Fruit fly (Drosophila melanogaster) whole organism, embryonic: ENCODE data around the gene Naam.

ENCODE experiments used
- Atf6 ChIP-seq: fragments of 200-800 bp; sonication (Bioruptor generic); IDR thresholded peaks from 2 replicates; pipeline ENCODE4 v1.3.6; 2022; ENCODE audit warnings: missing biosample characterization, missing genetic modification characterization
- B-H1 ChIP-seq: fragments of 200-800 bp; sonication (Bioruptor generic); IDR thresholded peaks from 3 replicates; pipeline ENCODE4 v1.3.6; 2022; ENCODE audit warnings: missing biosample characterization, missing genetic modification characterization
- BEAF-32 ChIP-seq: fragments of 200-800 bp; sonication (Bioruptor generic); optimal IDR thresholded peaks from 3 replicates; lab custom pipeline; 2017; ENCODE audit warnings: missing biosample characterization, missing genetic modification characterization, mild to moderate bottlenecking, moderate library complexity, missing genetic modification reagents
- CG11398 ChIP-seq: fragments of 200-800 bp; sonication (Bioruptor generic); optimal IDR thresholded peaks from 2 replicates; lab custom pipeline; 2016; ENCODE audit warnings: missing biosample characterization, missing genetic modification characterization
- CG13624 ChIP-seq: fragments of 200-800 bp; sonication (Bioruptor generic); optimal IDR thresholded peaks from 2 replicates; lab custom pipeline; 2016; ENCODE audit warnings: missing biosample characterization, missing genetic modification characterization
- CG13894 ChIP-seq: fragments of 200-800 bp; sonication (Bioruptor generic); optimal IDR thresholded peaks from 3 replicates; lab custom pipeline; 2018; ENCODE audit warnings: missing biosample characterization, mild to moderate bottlenecking, missing genetic modification characterization, moderate library complexity
- CG14014 ChIP-seq: fragments of 200-800 bp; sonication (Bioruptor generic); IDR thresholded peaks from 2 replicates; pipeline ENCODE4 v1.3.6; 2022; ENCODE audit warnings: missing biosample characterization, missing genetic modification characterization
- CG14441 ChIP-seq: fragments of 200-800 bp; sonication (Bioruptor generic); IDR thresholded peaks from 2 replicates; pipeline ENCODE4 v1.3.6; 2022; ENCODE audit warnings: missing biosample characterization, missing genetic modification characterization
- CG14965 ChIP-seq: fragments of 200-800 bp; sonication (Bioruptor generic); optimal IDR thresholded peaks from 2 replicates; lab custom pipeline; 2016; ENCODE audit warnings: missing biosample characterization, missing genetic modification characterization, borderline replicate concordance
- CG16863 ChIP-seq: fragments of 200-800 bp; sonication (Bioruptor generic); optimal IDR thresholded peaks from 3 replicates; lab custom pipeline; 2016; ENCODE audit warnings: missing biosample characterization, missing genetic modification characterization
- CG2116 ChIP-seq: fragments of 200-800 bp; sonication (Bioruptor generic); optimal IDR thresholded peaks from 3 replicates; lab custom pipeline; 2018; ENCODE audit warnings: missing biosample characterization, mild to moderate bottlenecking, missing genetic modification characterization
- CG31441 ChIP-seq: fragments of 200-800 bp; sonication (Bioruptor generic); IDR thresholded peaks from 2 replicates; pipeline ENCODE4 v1.3.6; 2022; ENCODE audit warnings: missing biosample characterization, missing genetic modification characterization
- CG34422 ChIP-seq: fragments of 200-800 bp; sonication (Bioruptor generic); IDR thresholded peaks from 3 replicates; pipeline ENCODE4 v1.3.6; 2022; ENCODE audit warnings: missing biosample characterization, missing genetic modification characterization
- CG9609 ChIP-seq: fragments of 200-800 bp; sonication (Bioruptor generic); optimal IDR thresholded peaks from 3 replicates; lab custom pipeline; 2016; ENCODE audit warnings: missing biosample characterization, missing genetic modification characterization
- CG9817 ChIP-seq: fragments of 200-800 bp; sonication (Bioruptor generic); optimal IDR thresholded peaks from 2 replicates; lab custom pipeline; 2018; ENCODE audit warnings: missing biosample characterization, mild to moderate bottlenecking, missing genetic modification characterization, moderate library complexity
- CHES-1-like ChIP-seq: fragments of 200-800 bp; sonication (Bioruptor generic); optimal IDR thresholded peaks from 2 replicates; lab custom pipeline; 2016; ENCODE audit warnings: missing biosample characterization, missing genetic modification characterization
- D19B ChIP-seq: fragments of 200-800 bp; sonication (Bioruptor generic); optimal IDR thresholded peaks from 2 replicates; lab custom pipeline; 2017; ENCODE audit warnings: missing biosample characterization, mild to moderate bottlenecking, missing genetic modification characterization
- Dll ChIP-seq: fragments of 200-800 bp; sonication (Bioruptor generic); IDR thresholded peaks from 4 replicates; pipeline ENCODE4 v1.3.6; 2022; ENCODE audit warnings: missing biosample characterization, missing genetic modification characterization; ENCODE audit not compliant: partially characterized antibody
- Doc3 ChIP-seq: fragments of 200-800 bp; sonication (Bioruptor generic); IDR thresholded peaks from 3 replicates; pipeline ENCODE4 v1.3.6; 2022; ENCODE audit warnings: missing biosample characterization, missing genetic modification characterization; ENCODE audit not compliant: partially characterized antibody
- Ets65A ChIP-seq: fragments of 200-800 bp; sonication (Bioruptor generic); peaks from one replicate; lab custom pipeline; 2016; ENCODE audit warnings: missing biosample characterization, missing genetic modification characterization
- Fer3 ChIP-seq: fragments of 200-800 bp; sonication (Bioruptor generic); optimal IDR thresholded peaks from 2 replicates; lab custom pipeline; 2018; ENCODE audit warnings: missing biosample characterization, mild to moderate bottlenecking, missing genetic modification characterization, moderate library complexity
- HLH4C ChIP-seq: fragments of 200-800 bp; sonication (Bioruptor generic); IDR thresholded peaks from 3 replicates; pipeline ENCODE4 v1.3.6; 2022; ENCODE audit warnings: missing biosample characterization, missing genetic modification characterization; ENCODE audit not compliant: partially characterized antibody
- Hand ChIP-seq: fragments of 200-800 bp; sonication (Bioruptor generic); optimal IDR thresholded peaks from 2 replicates; lab custom pipeline; 2017; ENCODE audit warnings: mild to moderate bottlenecking, missing biosample characterization, missing genetic modification reagents, missing genetic modification characterization
- Mrtf ChIP-seq: fragments of 200-800 bp; sonication (Bioruptor generic); IDR thresholded peaks from 3 replicates; pipeline ENCODE4 v1.3.6; 2022; ENCODE audit warnings: missing biosample characterization, missing genetic modification characterization
- Poxn ChIP-seq: fragments of 200-800 bp; sonication (Bioruptor generic); IDR thresholded peaks from 2 replicates; pipeline ENCODE4 v1.3.6; 2022; ENCODE audit warnings: missing biosample characterization, missing genetic modification characterization
- Ptx1 ChIP-seq: fragments of 200-800 bp; sonication (Bioruptor generic); IDR thresholded peaks from 2 replicates; pipeline ENCODE4 v1.3.6; 2022; ENCODE audit warnings: missing biosample characterization, missing genetic modification characterization
- Rfx ChIP-seq: fragments of 200-800 bp; sonication (Bioruptor generic); IDR thresholded peaks from 2 replicates; pipeline ENCODE4 v1.3.6; 2022; ENCODE audit warnings: missing biosample characterization, missing genetic modification characterization
- Scr ChIP-seq: fragments of 200-800 bp; sonication (Bioruptor generic); IDR thresholded peaks from 2 replicates; pipeline ENCODE4 v1.3.6; 2022; ENCODE audit warnings: missing biosample characterization, missing genetic modification characterization; ENCODE audit not compliant: partially characterized antibody
- Side ChIP-seq: fragments of 200-800 bp; sonication (Bioruptor generic); optimal IDR thresholded peaks from 2 replicates; lab custom pipeline; 2016; ENCODE audit warnings: missing biosample characterization, missing genetic modification characterization
- Sry-δ ChIP-seq: fragments of 200-800 bp; sonication (Bioruptor generic); optimal IDR thresholded peaks from 2 replicates; lab custom pipeline; 2016; ENCODE audit warnings: missing biosample characterization, missing genetic modification characterization
- ci ChIP-seq: fragments of 200-800 bp; sonication (Bioruptor generic); IDR thresholded peaks from 3 replicates; pipeline ENCODE4 v1.3.6; 2022; ENCODE audit warnings: missing biosample characterization, missing genetic modification characterization
- ems ChIP-seq: fragments of 200-800 bp; sonication (Bioruptor generic); optimal IDR thresholded peaks from 3 replicates; lab custom pipeline; 2016; ENCODE audit warnings: missing biosample characterization, missing genetic modification characterization
- fd64A ChIP-seq: fragments of 200-800 bp; sonication (Bioruptor generic); optimal IDR thresholded peaks from 3 replicates; lab custom pipeline; 2018; ENCODE audit warnings: missing biosample characterization, mild to moderate bottlenecking, missing genetic modification characterization
- fd96Cb ChIP-seq: fragments of 200-800 bp; sonication (Bioruptor generic); optimal IDR thresholded peaks from 2 replicates; lab custom pipeline; 2018; ENCODE audit warnings: missing biosample characterization, mild to moderate bottlenecking, missing genetic modification characterization, moderate library complexity
- gsb ChIP-seq: fragments of 200-800 bp; sonication (Bioruptor generic); IDR thresholded peaks from 2 replicates; pipeline ENCODE4 v1.3.6; 2022; ENCODE audit warnings: missing biosample characterization, missing genetic modification characterization
- gsb-n ChIP-seq: fragments of 200-800 bp; sonication (Bioruptor generic); optimal IDR thresholded peaks from 3 replicates; lab custom pipeline; 2018; ENCODE audit warnings: missing biosample characterization, mild to moderate bottlenecking, missing genetic modification characterization
- inv ChIP-seq: fragments of 200-800 bp; sonication (Bioruptor generic); IDR thresholded peaks from 2 replicates; pipeline ENCODE4 v1.3.6; 2022; ENCODE audit warnings: missing biosample characterization, missing genetic modification characterization; ENCODE audit not compliant: partially characterized antibody
- lola ChIP-seq, 3 experiments: fragments of >200 bp in 2 of 3; fragments of 200-800 bp in 1 of 3; sonication (Bioruptor generic) in 1 of 3; optimal IDR thresholded peaks; 2 replicates each; lab custom pipeline; 2017 to 2019; ENCODE audit warnings: missing biosample characterization in 3 of 3, missing genetic modification characterization in 3 of 3, mild to moderate bottlenecking in 1 of 3, moderate library complexity in 1 of 3
- odd ChIP-seq: fragments of 200-800 bp; sonication (Bioruptor generic); optimal IDR thresholded peaks from 2 replicates; lab custom pipeline; 2017; ENCODE audit warnings: missing biosample characterization, mild to moderate bottlenecking, missing genetic modification characterization
- org-1 ChIP-seq: fragments of 200-800 bp; sonication (Bioruptor generic); optimal IDR thresholded peaks from 2 replicates; lab custom pipeline; 2017; ENCODE audit warnings: missing biosample characterization, missing genetic modification characterization
- pho ChIP-seq: fragments of 200-800 bp; sonication (Bioruptor generic); optimal IDR thresholded peaks from 2 replicates; lab custom pipeline; 2016; ENCODE audit warnings: missing biosample characterization, missing genetic modification characterization
- pum ChIP-seq: fragments of 200-800 bp; sonication (Bioruptor generic); optimal IDR thresholded peaks from 2 replicates; lab custom pipeline; 2016; ENCODE audit warnings: missing biosample characterization, missing genetic modification characterization
- pzg ChIP-seq: fragments of 200-800 bp; sonication (Bioruptor generic); optimal IDR thresholded peaks from 3 replicates; lab custom pipeline; 2018; ENCODE audit warnings: missing biosample characterization, mild to moderate bottlenecking, missing genetic modification characterization, moderate library complexity
- sc ChIP-seq, 3 experiments: fragments of >200 bp in 2 of 3; fragments of 200-800 bp in 1 of 3; sonication (Bioruptor generic) in 1 of 3; optimal IDR thresholded peaks; 2 replicates in 2 of 3; 3 replicates in 1 of 3; lab custom pipeline; 2017; ENCODE audit warnings: mild to moderate bottlenecking in 1 of 3, missing biosample characterization in 1 of 3, missing genetic modification characterization in 1 of 3, missing genetic modification reagents in 1 of 3
- slbo ChIP-seq: fragments of 200-800 bp; sonication (Bioruptor generic); IDR thresholded peaks from 2 replicates; pipeline ENCODE4 v1.3.6; 2022; ENCODE audit warnings: missing biosample characterization, missing genetic modification characterization
- sob ChIP-seq: fragments of 200-800 bp; sonication (Bioruptor generic); IDR thresholded peaks from 2 replicates; pipeline ENCODE4 v1.3.6; 2022; ENCODE audit warnings: missing biosample characterization, missing genetic modification characterization
- tll ChIP-seq, 2 experiments: fragments of 200-800 bp in 1 of 2; fragments of >200 bp in 1 of 2; sonication (Bioruptor generic) in 1 of 2; optimal IDR thresholded peaks; 2 replicates each; lab custom pipeline; 2017 to 2019; ENCODE audit warnings: missing biosample characterization in 2 of 2, missing genetic modification characterization in 2 of 2, mild to moderate bottlenecking in 1 of 2, moderate library complexity in 1 of 2
- trem ChIP-seq: fragments of 200-800 bp; optimal IDR thresholded peaks from 3 replicates; lab custom pipeline; 2019; ENCODE audit warnings: missing biosample characterization, mild to moderate bottlenecking, missing genetic modification characterization, moderate library complexity
- vvl ChIP-seq: fragments of 200-800 bp; sonication (Bioruptor generic); IDR thresholded peaks from 2 replicates; pipeline ENCODE4 v1.3.6; 2022; ENCODE audit warnings: missing biosample characterization, missing genetic modification characterization
- zen2 ChIP-seq: fragments of 200-800 bp; sonication (Bioruptor generic); IDR thresholded peaks from 3 replicates; pipeline ENCODE4 v1.3.6; 2022; ENCODE audit warnings: missing biosample characterization, missing genetic modification characterization; ENCODE audit not compliant: partially characterized antibody
- zfh1 ChIP-seq: fragments of 200-800 bp; sonication (Bioruptor generic); IDR thresholded peaks from 3 replicates; pipeline ENCODE4 v1.3.6; 2022; ENCODE audit warnings: missing biosample characterization, missing genetic modification characterization

Gene Naam

DNA sequence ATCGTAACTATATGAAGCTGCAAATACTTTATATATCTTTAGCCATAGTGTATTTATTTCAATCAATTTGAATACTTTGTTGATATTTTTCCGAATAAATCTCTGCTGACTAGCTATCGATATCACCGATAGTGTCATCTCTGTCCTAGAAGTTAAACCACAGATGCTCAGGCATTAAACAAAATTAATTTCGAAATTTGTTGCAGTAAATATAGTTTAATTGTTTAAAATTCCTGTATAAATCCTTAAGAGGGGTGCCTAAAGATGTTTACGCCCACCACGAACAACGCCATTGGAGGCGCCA lies 26.4 kb upstream of the Naam start, which contains the start of gene Nup58 (continued):
- peak; percentile 77 for TF ChIP-seq Doc3 (GFP tag; lab: Robert Waterston, UW)
- TF ChIP-seq Side = no peak
- TF ChIP-seq ci (GFP tag; lab: Robert Waterston, UW) = no peak
- no peak for TF ChIP-seq gsb-n (tag; lab: Kevin White, UChicago)
- no peak for TF ChIP-seq Mrtf (GFP tag; lab: Robert Waterston, UW)
- no peak for TF ChIP-seq gsb (GFP tag; lab: Robert Waterston, UW)
- TF ChIP-seq Rfx (GFP tag; lab: Robert Waterston, UW) = peak; percentile 65
- no peak for TF ChIP-seq CHES-1-like (GFP tag; lab: Kevin White, UChicago)
- 0 out of 2 replicates have a peak, but pooled peaks have one; percentile 25 for TF ChIP-seq CG14441
- no peak for TF ChIP-seq CG9817 (tag; lab: Kevin White, UChicago)
- peak in 1 of 2 experiments; percentile 9 for TF ChIP-seq tll (GFP tag; optimal IDR thresholded peaks at IDR 0.05; lab: Kevin White, UChicago)
- no peak for TF ChIP-seq CG14965 (GFP tag; lab: Kevin White, UChicago)
- TF ChIP-seq HLH4C (GFP tag; lab: Robert Waterston, UW) = peak; percentile 64
- no peak for TF ChIP-seq Atf6
- TF ChIP-seq trem (tag; lab: Kevin White, UChicago) = no peak
- no peak for TF ChIP-seq fd96Cb (tag; lab: Kevin White, UChicago)
- no peak for TF ChIP-seq pho (GFP tag; lab: Kevin White, UChicago)
- TF ChIP-seq odd (GFP tag; lab: Kevin White, UChicago) = no peak
- peak; percentile 48; the same call in 1 of the 2 replicates for TF ChIP-seq vvl
- TF ChIP-seq Sry-δ (GFP tag; lab: Kevin White, UChicago) = peak; percentile 62
- TF ChIP-seq CG14014 (GFP tag; lab: Robert Waterston, UW) = no peak
- peak; percentile 88 for TF ChIP-seq Dll (GFP tag; lab: Robert Waterston, UW)
- TF ChIP-seq Fer3 (tag; lab: Kevin White, UChicago) = no peak
- TF ChIP-seq inv (GFP tag; lab: Robert Waterston, UW) = peak; percentile 57
- TF ChIP-seq CG16863 (GFP tag; lab: Kevin White, UChicago) = no peak
- TF ChIP-seq sob (GFP tag; lab: Robert Waterston, UW) = no peak; the same call in 1 of the 2 replicates
- no peak for TF ChIP-seq B-H1 (GFP tag; lab: Robert Waterston, UW)
- TF ChIP-seq BEAF-32 = peak; percentile 69
- TF ChIP-seq pzg (GFP tag; lab: Kevin White, UChicago) = peak; percentile 32
- peak; percentile 89 for TF ChIP-seq Scr (GFP tag; lab: Robert Waterston, UW)
- TF ChIP-seq slbo (GFP tag; lab: Robert Waterston, UW) = peak; percentile 58; the same call in 1 of the 2 replicates
- no peak for TF ChIP-seq fd64A (GFP tag; lab: Kevin White, UChicago)
- TF ChIP-seq Hand (GFP tag; lab: Kevin White, UChicago) = no peak
- no peak for TF ChIP-seq sc (optimal IDR thresholded peaks at IDR 0.05; lab: Kevin White, UChicago)
- no peak for TF ChIP-seq sc (GFP tag; optimal IDR thresholded peaks at IDR 0.05; lab: Kevin White, UChicago)
- no peak for TF ChIP-seq D19B (GFP tag; lab: Kevin White, UChicago)
- TF ChIP-seq org-1 (GFP tag; lab: Kevin White, UChicago) = no peak
- no peak for TF ChIP-seq ems
- no peak for TF ChIP-seq CG2116 (GFP tag; lab: Kevin White, UChicago)
- no peak for TF ChIP-seq Poxn (GFP tag; lab: Robert Waterston, UW)
- peak; percentile 41 for TF ChIP-seq Ets65A (GFP tag; lab: Kevin White, UChicago)
- TF ChIP-seq CG11398 = no peak
- TF ChIP-seq Ptx1 (GFP tag; lab: Robert Waterston, UW) = peak; percentile 14; the same call in 1 of the 2 replicates
- TF ChIP-seq CG13894 (tag; lab: Kevin White, UChicago) = no peak
- TF ChIP-seq CG31441 (GFP tag; lab: Robert Waterston, UW) = no peak
- no peak for TF ChIP-seq CG9609
- TF ChIP-seq lola (GFP tag; optimal IDR thresholded peaks at IDR 0.05; lab: Kevin White, UChicago) = no peak
- TF ChIP-seq pum (GFP tag; lab: Kevin White, UChicago) = no peak
- TF ChIP-seq CG13624 (GFP tag; lab: Kevin White, UChicago) = no peak
- TF ChIP-seq CG34422 (GFP tag; lab: Robert Waterston, UW) = peak; percentile 45; the same call in 1 of the 3 replicates
- peak; percentile 76 for TF ChIP-seq zen2 (GFP tag; lab: Robert Waterston, UW)
- TF ChIP-seq zfh1 (GFP tag; lab: Robert Waterston, UW) = no peak
